Worm (Caenorhabditis elegans) whole organism, L4/young adult: ENCODE measurements around the gene B0391.14.

Experiments used
- W03F9.2 ChIP-seq: fragments of 150-350 bp; optimal IDR thresholded peaks from 2 replicates; lab custom pipeline; 2014; ENCODE audit warnings: missing biosample characterization, missing genetic modification characterization
- dao-5 ChIP-seq: sonication (generic microtip); optimal IDR thresholded peaks from 2 replicates; lab custom pipeline; 2016; ENCODE audit warnings: missing genotype, missing genetic modification characterization, moderate library complexity, missing compliant biosample characterization

DNA sequence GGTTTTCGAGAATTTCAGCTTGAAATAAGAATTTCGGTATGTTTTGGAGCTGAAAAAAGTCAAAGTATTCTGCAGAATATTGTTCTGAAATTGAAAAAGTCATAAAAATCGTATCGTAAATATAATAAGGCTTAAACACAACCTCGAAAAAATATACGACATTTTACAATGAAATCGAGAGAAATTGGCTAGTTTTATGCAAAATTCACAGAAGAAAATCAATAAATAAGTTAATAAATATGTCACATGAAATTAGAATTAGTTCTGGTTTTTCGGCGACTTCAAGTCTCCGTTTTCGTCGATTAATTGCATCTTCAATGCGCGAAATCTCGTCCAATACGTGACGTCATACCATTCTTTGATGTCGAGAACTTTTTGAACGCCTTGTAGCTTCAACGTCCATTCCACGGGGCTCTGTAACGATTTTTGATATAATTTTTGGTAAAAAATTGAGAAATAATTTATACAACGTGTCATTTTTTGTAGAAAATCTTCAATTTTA lies 22.2 kb downstream of the B0391.14 start, which contains the start of gene atx-3:
- TF ChIP-seq dao-5 (tag; lab: Kevin White, UChicago), result no peak
- TF ChIP-seq W03F9.2 (tag; lab: Kevin White, UChicago), result no peak
